Worm (Caenorhabditis elegans): ENCODE data around the gene ZK418.11.

- no peak for TF ChIP-seq ceh-100 (GFP tag; IDR thresholded peaks at IDR 0.05)
- no peak for TF ChIP-seq tbp1 (GFP tag; optimal IDR thresholded peaks at IDR 0.05)
Observed at ce11 chrIII:7087180-7087579, 12.9 kb upstream of the ZK418.11 start.
